Worm (Caenorhabditis elegans) whole organism, mixed stage, embryonic: Measurements from ENCODE around the gene mlc-6.
A peak's percentile ranks its signal among the peaks of the same experiment; 100 is the strongest.

Source experiments
- M03D4.4 ChIP-seq: sonication (generic microtip); optimal IDR thresholded peaks from 2 replicates; lab custom pipeline; 2017; ENCODE audit warnings: mild to moderate bottlenecking, missing genetic modification characterization, missing compliant biosample characterization
- bed-3 ChIP-seq: fragments of 200-800 bp; sonication (Bioruptor generic); optimal IDR thresholded peaks from 3 replicates; lab custom pipeline; 2018; ENCODE audit warnings: mild to moderate bottlenecking, missing genetic modification characterization, moderate library complexity, missing compliant biosample characterization
- blmp-1 ChIP-seq: fragments of 150-350 bp; optimal IDR thresholded peaks from 2 replicates; lab custom pipeline; 2014; ENCODE audit warnings: missing biosample characterization, missing genetic modification characterization
- ceh-39 ChIP-seq: fragments of 150-350 bp; optimal IDR thresholded peaks from 2 replicates; lab custom pipeline; 2014; ENCODE audit warnings: missing biosample characterization, missing genetic modification characterization
- ceh-43 ChIP-seq: fragments of 200-800 bp; sonication (Bioruptor generic); optimal IDR thresholded peaks from 2 replicates; lab custom pipeline; 2018; ENCODE audit warnings: mild to moderate bottlenecking, missing genetic modification characterization, moderate library complexity, missing compliant biosample characterization
- ceh-83 ChIP-seq: fragments of 200-800 bp; sonication (Bioruptor generic); optimal IDR thresholded peaks from 2 replicates; lab custom pipeline; 2018; ENCODE audit warnings: mild to moderate bottlenecking, missing genetic modification characterization, missing compliant biosample characterization
- ces-1 ChIP-seq: fragments of 150-350 bp; optimal IDR thresholded peaks from 2 replicates; lab custom pipeline; 2014; ENCODE audit warnings: missing biosample characterization, missing genetic modification reagents, missing genetic modification characterization
- cnd-1 ChIP-seq: fragments of 200-800 bp; sonication (Bioruptor generic); optimal IDR thresholded peaks from 2 replicates; lab custom pipeline; 2018; ENCODE audit warnings: mild to moderate bottlenecking, missing genetic modification characterization, missing compliant biosample characterization
- drap-1 ChIP-seq: fragments of 200-800 bp; sonication (Bioruptor generic); optimal IDR thresholded peaks from 3 replicates; lab custom pipeline; 2018; ENCODE audit warnings: mild to moderate bottlenecking, missing genetic modification characterization, missing compliant biosample characterization
- elt-1 ChIP-seq: sonication (generic microtip); optimal IDR thresholded peaks from 2 replicates; lab custom pipeline; 2017; ENCODE audit warnings: missing genetic modification characterization, mild to moderate bottlenecking, missing compliant biosample characterization, antibody characterized with exemption, moderate library complexity, borderline replicate concordance; ENCODE audit not compliant: insufficient read depth
- flh-1 ChIP-seq: fragments of 200-800 bp; sonication (Bioruptor generic); optimal IDR thresholded peaks from 2 replicates; lab custom pipeline; 2018; ENCODE audit warnings: mild to moderate bottlenecking, missing genetic modification characterization, moderate library complexity, missing compliant biosample characterization
- ham-2 ChIP-seq: fragments of 200-800 bp; sonication (Bioruptor generic); optimal IDR thresholded peaks from 2 replicates; lab custom pipeline; 2018; ENCODE audit warnings: mild to moderate bottlenecking, missing genetic modification characterization, missing compliant biosample characterization
- hlh-1 ChIP-seq: fragments of 150-350 bp; optimal IDR thresholded peaks from 2 replicates; lab custom pipeline; 2014; ENCODE audit warnings: missing biosample characterization, missing genetic modification reagents, missing genetic modification characterization
- lin-13 ChIP-seq: fragments of 150-350 bp; optimal IDR thresholded peaks from 2 replicates; lab custom pipeline; 2014; ENCODE audit warnings: missing biosample characterization, missing genetic modification characterization
- lin-32 ChIP-seq: fragments of 200-800 bp; sonication (Bioruptor generic); optimal IDR thresholded peaks from 2 replicates; lab custom pipeline; 2018; ENCODE audit warnings: mild to moderate bottlenecking, missing genetic modification characterization, missing compliant biosample characterization
- lsy-2 ChIP-seq: fragments of 150-350 bp; optimal IDR thresholded peaks from 2 replicates; lab custom pipeline; 2014; ENCODE audit warnings: missing biosample characterization, missing genetic modification characterization
- mab-5 ChIP-seq: fragments of 150-350 bp; optimal IDR thresholded peaks from 2 replicates; lab custom pipeline; 2014; ENCODE audit warnings: missing biosample characterization, missing genetic modification characterization
- mls-2 ChIP-seq: sonication (generic microtip); optimal IDR thresholded peaks from 2 replicates; lab custom pipeline; 2016; ENCODE audit warnings: mild to moderate bottlenecking, missing genetic modification characterization, moderate library complexity, missing compliant biosample characterization
- nhr-12 ChIP-seq: fragments of 150-350 bp; optimal IDR thresholded peaks from 2 replicates; lab custom pipeline; 2014; ENCODE audit warnings: missing biosample characterization, missing genetic modification characterization
- nhr-237 ChIP-seq: fragments of 150-350 bp; optimal IDR thresholded peaks from 2 replicates; lab custom pipeline; 2014; ENCODE audit warnings: missing biosample characterization, missing genetic modification characterization
- nhr-28 ChIP-seq: fragments of 150-350 bp; optimal IDR thresholded peaks from 2 replicates; lab custom pipeline; 2014; ENCODE audit warnings: missing biosample characterization, missing genetic modification characterization
- nhr-76 ChIP-seq: sonication (generic microtip); optimal IDR thresholded peaks from 2 replicates; lab custom pipeline; 2017; ENCODE audit warnings: missing biosample characterization, missing genetic modification characterization
- pha-4 ChIP-seq: fragments of 150-350 bp; optimal IDR thresholded peaks from 2 replicates; lab custom pipeline; 2018; ENCODE audit warnings: missing biosample characterization, missing genetic modification reagents, missing genetic modification characterization
- sem-2 ChIP-seq: fragments of 200-800 bp; sonication (Bioruptor generic); optimal IDR thresholded peaks from 2 replicates; lab custom pipeline; 2018; ENCODE audit warnings: mild to moderate bottlenecking, missing genetic modification characterization, missing compliant biosample characterization
- snpc-4 ChIP-seq: fragments of 150-350 bp; optimal IDR thresholded peaks from 2 replicates; lab custom pipeline; 2014; ENCODE audit warnings: missing biosample characterization, missing genetic modification characterization
- sptf-1 ChIP-seq: sonication (generic microtip); optimal IDR thresholded peaks from 2 replicates; lab custom pipeline; 2017; ENCODE audit warnings: mild to moderate bottlenecking, missing genetic modification characterization, moderate library complexity, missing compliant biosample characterization
- tbx-8 ChIP-seq: fragments of 200-800 bp; sonication (Bioruptor generic); optimal IDR thresholded peaks from 2 replicates; lab custom pipeline; 2018; ENCODE audit warnings: mild to moderate bottlenecking, missing genetic modification characterization, moderate library complexity, missing compliant biosample characterization
- unc-120 ChIP-seq: sonication (generic microtip); optimal IDR thresholded peaks from 2 replicates; lab custom pipeline; 2017; ENCODE audit warnings: missing genetic modification characterization, missing compliant biosample characterization; ENCODE audit not compliant: poor library complexity, severe bottlenecking
- unc-39 ChIP-seq: fragments of 150-350 bp; optimal IDR thresholded peaks from 2 replicates; lab custom pipeline; 2014; ENCODE audit warnings: missing biosample characterization, missing genetic modification characterization
- unc-62 ChIP-seq: fragments of 150-350 bp; optimal IDR thresholded peaks from 2 replicates; lab custom pipeline; 2014; ENCODE audit warnings: missing biosample characterization, missing genetic modification reagents, missing genetic modification characterization
- zip-8 ChIP-seq: fragments of 150-350 bp; optimal IDR thresholded peaks from 2 replicates; lab custom pipeline; 2014; ENCODE audit warnings: missing biosample characterization, missing genetic modification characterization
- ztf-11 ChIP-seq: fragments of 150-350 bp; optimal IDR thresholded peaks from 2 replicates; lab custom pipeline; 2014; ENCODE audit warnings: missing biosample characterization, missing genetic modification characterization

Gene mlc-6

ce11 chrX:14238291-14238758 is 8.1 kb downstream of the mlc-6 start, which contains the start of gene K04C1.2:
TSS of gene K04C1.2 (plus strand) at chrX:14238708.
- TF ChIP-seq sem-2 (GFP tag; lab: Kevin White, UChicago) (no peak), ces-1 (GFP tag; lab: Kevin White, UChicago) (peak; percentile 68), ceh-39 (tag; lab: Kevin White, UChicago) (peak; percentile 95), drap-1 (no peak), nhr-76 (tag; lab: Kevin White, UChicago) (no peak), ham-2 (GFP tag; lab: Kevin White, UChicago) (peak; percentile 59), lin-32 (GFP tag; lab: Kevin White, UChicago) (no peak), mls-2 (tag; lab: Kevin White, UChicago) (no peak), unc-120 (tag; lab: Kevin White, UChicago) (peak; percentile 16), cnd-1 (tag; lab: Kevin White, UChicago) (no peak), unc-39 (no peak), hlh-1 (tag; lab: Kevin White, UChicago) (no peak), nhr-12 (tag; lab: Kevin White, UChicago) (no peak), nhr-28 (no peak)

DNA sequence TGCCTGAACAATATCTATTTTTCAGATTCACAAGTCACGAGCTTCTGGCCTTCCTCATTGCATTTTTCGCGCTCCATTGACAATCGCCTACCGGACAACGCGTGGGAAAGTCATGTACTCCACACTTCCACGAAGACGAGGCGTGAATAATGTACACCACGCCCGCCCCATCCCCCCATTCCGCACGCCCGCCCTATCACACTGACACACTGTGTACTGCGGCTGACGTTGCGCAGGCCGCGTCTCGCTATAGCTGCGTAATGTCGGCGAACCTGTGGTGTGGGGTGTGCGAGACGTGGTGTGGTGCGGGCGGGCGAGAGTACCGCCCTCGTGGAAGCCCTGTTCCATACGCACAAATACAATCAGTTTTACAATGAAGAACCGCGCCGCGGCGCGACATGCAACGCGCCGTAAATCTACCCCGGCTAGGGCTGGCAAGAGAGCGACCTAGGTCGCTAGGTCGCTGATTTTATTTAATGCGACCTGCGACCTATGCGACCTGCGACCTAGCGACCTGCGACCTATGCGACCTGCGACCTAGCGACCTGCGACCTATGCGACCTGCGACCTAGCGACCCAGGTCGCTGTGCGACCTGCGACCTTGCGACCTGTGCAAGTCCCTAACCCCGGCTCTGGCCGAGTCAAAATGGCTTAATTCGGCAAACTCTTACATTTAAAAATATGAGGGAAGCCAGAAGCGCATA is 10.1 kb downstream of the mlc-6 start:
- TF ChIP-seq lin-32 (GFP tag; lab: Kevin White, UChicago) (no peak), sem-2 (GFP tag; lab: Kevin White, UChicago) (no peak), lsy-2 (tag; lab: Kevin White, UChicago) (no peak), nhr-76 (tag; lab: Kevin White, UChicago) (no peak), pha-4 (tag; lab: Kevin White, UChicago) (no peak), unc-120 (tag; lab: Kevin White, UChicago) (no peak), nhr-237 (tag; lab: Kevin White, UChicago) (no peak), sptf-1 (peak; percentile 27)

DNA sequence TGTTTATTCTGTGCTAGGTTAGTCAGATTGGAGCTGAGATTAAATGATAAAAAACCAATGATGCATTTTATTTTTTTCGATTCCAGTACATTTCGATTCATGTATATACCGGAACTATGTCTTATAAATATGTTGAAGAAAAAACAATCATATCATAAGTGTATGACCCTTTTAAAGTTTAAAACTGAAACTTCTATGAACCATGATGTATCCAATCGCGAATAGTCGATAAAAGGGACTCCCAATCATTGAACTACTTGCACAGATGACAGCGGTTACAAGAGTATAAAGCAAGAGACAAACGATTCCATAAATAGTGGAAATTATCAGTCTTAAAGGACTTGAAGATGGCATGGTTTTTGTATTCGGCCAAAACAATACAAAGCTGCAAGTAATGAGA is 11.5 kb downstream of the mlc-6 start, which contains the start of gene srg-37:
TSS of gene srg-37 (minus strand) at position 101 of the 400 bp plus-strand sequence.
- no peak for TF ChIP-seq zip-8 (tag; lab: Kevin White, UChicago)
- TF ChIP-seq ham-2 (GFP tag; lab: Kevin White, UChicago), result no peak
- TF ChIP-seq hlh-1 (tag; lab: Kevin White, UChicago), result no peak
- TF ChIP-seq lin-13 (tag; lab: Kevin White, UChicago), result no peak
- no peak for TF ChIP-seq sptf-1
- TF ChIP-seq lin-32 (GFP tag; lab: Kevin White, UChicago), result no peak
- no peak for TF ChIP-seq tbx-8
- no peak for TF ChIP-seq ceh-83 (GFP tag; lab: Kevin White, UChicago)
- no peak for TF ChIP-seq cnd-1 (tag; lab: Kevin White, UChicago)
- no peak for TF ChIP-seq drap-1
- no peak for TF ChIP-seq snpc-4 (tag; lab: Kevin White, UChicago)

- no peak for TF ChIP-seq elt-1 (tag; lab: Kevin White, UChicago)
- TF ChIP-seq unc-62, result no peak
- TF ChIP-seq tbx-8, result no peak
- no peak for TF ChIP-seq ham-2 (GFP tag; lab: Kevin White, UChicago)
- no peak for TF ChIP-seq hlh-1 (tag; lab: Kevin White, UChicago)
- TF ChIP-seq ceh-39 (tag; lab: Kevin White, UChicago), result no peak
- TF ChIP-seq lsy-2 (tag; lab: Kevin White, UChicago), result no peak
- TF ChIP-seq nhr-237 (tag; lab: Kevin White, UChicago), result no peak
- no peak for TF ChIP-seq blmp-1 (tag; lab: Kevin White, UChicago)
- TF ChIP-seq nhr-76 (tag; lab: Kevin White, UChicago), result no peak
- TF ChIP-seq mab-5, result no peak
- no peak for TF ChIP-seq ztf-11
Observed at ce11 chrX:14234366-14234765, 12.1 kb downstream of the mlc-6 start, which contains the start of gene srg-36. TSS of gene srg-36 (minus strand) at chrX:14234466.

DNA sequence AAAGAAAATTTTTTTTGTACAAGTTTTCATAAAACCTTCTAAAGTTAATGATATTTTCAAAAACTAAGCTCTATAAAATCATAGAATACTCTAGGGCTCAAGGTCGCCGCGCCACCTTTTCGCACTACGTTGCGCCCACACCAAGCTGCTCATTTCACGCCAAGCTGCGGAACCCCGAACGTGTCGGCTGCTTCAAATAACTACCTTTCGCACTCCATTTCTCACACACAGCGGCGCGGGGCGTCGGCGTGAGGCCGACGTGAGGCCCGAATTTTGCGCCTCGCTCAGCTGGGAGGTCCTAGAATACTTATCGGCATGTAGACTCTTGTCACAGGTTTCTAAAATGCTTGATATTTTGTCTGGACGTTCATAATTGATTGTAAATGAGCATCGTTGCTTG is 14.4 kb downstream of the mlc-6 start:
- no peak for TF ChIP-seq flh-1
- TF ChIP-seq unc-39, result no peak
- no peak for TF ChIP-seq tbx-8
- no peak for TF ChIP-seq bed-3
- no peak for TF ChIP-seq lsy-2 (tag; lab: Kevin White, UChicago)
- TF ChIP-seq elt-1 (tag; lab: Kevin White, UChicago), result no peak
- no peak for TF ChIP-seq unc-120 (tag; lab: Kevin White, UChicago)
- TF ChIP-seq ceh-43, result no peak
- no peak for TF ChIP-seq ceh-83 (GFP tag; lab: Kevin White, UChicago)
- no peak for TF ChIP-seq nhr-237 (tag; lab: Kevin White, UChicago)
- no peak for TF ChIP-seq M03D4.4 (tag; lab: Kevin White, UChicago)
- no peak for TF ChIP-seq zip-8 (tag; lab: Kevin White, UChicago)
- no peak for TF ChIP-seq hlh-1 (tag; lab: Kevin White, UChicago)
- no peak for TF ChIP-seq ztf-11
- TF ChIP-seq ces-1 (GFP tag; lab: Kevin White, UChicago), result no peak
- TF ChIP-seq nhr-76 (tag; lab: Kevin White, UChicago), result no peak
